Worm (Caenorhabditis elegans) whole organism, early embryonic: ENCODE data around the gene F49E10.4.

Experiments used
- B0310.2 ChIP-seq: sonication (generic microtip); optimal IDR thresholded peaks from 2 replicates; lab custom pipeline; 2016; ENCODE audit warnings: mild to moderate bottlenecking, missing genetic modification characterization, missing compliant biosample characterization
- aly-1 ChIP-seq: sonication (generic microtip); optimal IDR thresholded peaks from 2 replicates; lab custom pipeline; 2016; ENCODE audit warnings: missing genetic modification characterization, missing compliant biosample characterization
- ama-1 ChIP-seq: fragments of 150-350 bp; optimal IDR thresholded peaks from 2 replicates; lab custom pipeline; 2014
- ceh-13 ChIP-seq: fragments of 200-800 bp; sonication (Bioruptor generic); optimal IDR thresholded peaks from 2 replicates; lab custom pipeline; 2018; ENCODE audit warnings: mild to moderate bottlenecking, missing genetic modification characterization, missing compliant biosample characterization
- ets-7 ChIP-seq: sonication (generic microtip); optimal IDR thresholded peaks from 2 replicates; lab custom pipeline; 2016; ENCODE audit warnings: missing genotype, missing genetic modification characterization, missing compliant biosample characterization
- flt-1 ChIP-seq: fragments of 200-800 bp; sonication (Bioruptor generic); IDR thresholded peaks from 2 replicates; pipeline ENCODE4 v1.3.6; 2022; ENCODE audit warnings: missing genetic modification characterization, missing compliant biosample characterization
- hmbx-1 ChIP-seq: sonication (generic microtip); optimal IDR thresholded peaks from 2 replicates; lab custom pipeline; 2016; ENCODE audit warnings: mild to moderate bottlenecking, missing genetic modification characterization, missing compliant biosample characterization
- sea-1 ChIP-seq: fragments of 200-800 bp; sonication (Bioruptor generic); conservative IDR thresholded peaks from 2 replicates; pipeline ENCODE4 v1.3.6; 2022; ENCODE audit warnings: missing genetic modification characterization, missing compliant biosample characterization

- TF ChIP-seq ets-7 (tag; lab: Kevin White, UChicago) (no peak), hmbx-1 (tag; lab: Kevin White, UChicago) (no peak), aly-1 (tag; lab: Kevin White, UChicago) (no peak), ama-1 (lab: Kevin White, UChicago) (no peak), flt-1 (no peak), B0310.2 (tag; lab: Kevin White, UChicago) (no peak), sea-1 (GFP tag; lab: Robert Waterston, UW) (no peak), ceh-13 (GFP tag; lab: Kevin White, UChicago) (no peak)
Observed at ce11 chrX:5834581-5835481, 40.8 kb upstream of the F49E10.4 start, which contains the start of gene F13D11.4.
